Worm (Caenorhabditis elegans) whole organism, late embryonic: ENCODE measurements around the gene rpl-25.1.

Experiments
- ceh-48 ChIP-seq: sonication (generic microtip); optimal IDR thresholded peaks from 2 replicates; lab custom pipeline; 2016; ENCODE audit warnings: missing genetic modification characterization, inconsistent platforms, missing compliant biosample characterization
- pat-9 ChIP-seq: fragments of 200-800 bp; sonication (Bioruptor generic); optimal IDR thresholded peaks from 2 replicates; lab custom pipeline; 2018; ENCODE audit warnings: mild to moderate bottlenecking, missing genetic modification characterization, moderate library complexity, missing compliant biosample characterization
- pha-2 ChIP-seq: sonication (generic microtip); optimal IDR thresholded peaks from 2 replicates; lab custom pipeline; 2017; ENCODE audit warnings: mild to moderate bottlenecking, missing genetic modification characterization, missing compliant biosample characterization
- tbx-2 ChIP-seq: sonication (generic microtip); optimal IDR thresholded peaks from 2 replicates; lab custom pipeline; 2016; ENCODE audit warnings: missing genetic modification characterization, missing compliant biosample characterization

ce11 chrX:4720603-4721529, 5.9 kb downstream of the rpl-25.1 start, which contains the start of gene F55D10.4:
- no peak for TF ChIP-seq pat-9 (tag; lab: Kevin White, UChicago)
- no peak for TF ChIP-seq pha-2 (tag; lab: Kevin White, UChicago)
- peak; percentile 2 for TF ChIP-seq ceh-48
- no peak for TF ChIP-seq tbx-2 (tag; lab: Kevin White, UChicago)
